Worm (Caenorhabditis elegans) whole organism, L2 larva: ENCODE data around the gene clec-161.

Experiments used
- crh-2 ChIP-seq: sonication (generic microtip); optimal IDR thresholded peaks from 2 replicates; lab custom pipeline; 2017; ENCODE audit warnings: missing biosample characterization, missing genetic modification characterization
- elt-3 ChIP-seq: sonication (generic microtip); optimal IDR thresholded peaks from 2 replicates; lab custom pipeline; 2017; ENCODE audit warnings: missing biosample characterization, missing genetic modification characterization
- lin-13 ChIP-seq: fragments of 150-350 bp; optimal IDR thresholded peaks from 2 replicates; lab custom pipeline; 2014; ENCODE audit warnings: missing biosample characterization, missing genetic modification reagents, missing genetic modification characterization
- lin-39 ChIP-seq: fragments of 150-350 bp; optimal IDR thresholded peaks from 2 replicates; lab custom pipeline; 2014; ENCODE audit warnings: missing biosample characterization, missing genetic modification reagents, missing genetic modification characterization
- mdl-1 ChIP-seq, 2 experiments: fragments of 150-350 bp in 1 of 2; sonication (generic microtip) in 1 of 2; optimal IDR thresholded peaks; 2 replicates each; lab custom pipeline; 2017; ENCODE audit warnings: missing biosample characterization in 2 of 2, missing genetic modification characterization in 2 of 2
- nhr-25 ChIP-seq: fragments of 150-350 bp; sonication (generic microtip); optimal IDR thresholded peaks from 3 replicates; lab custom pipeline; 2014; ENCODE audit warnings: missing biosample characterization, missing genetic modification characterization
- unc-39 ChIP-seq: fragments of 150-350 bp; optimal IDR thresholded peaks from 2 replicates; lab custom pipeline; 2014; ENCODE audit warnings: missing biosample characterization, missing genetic modification characterization
- ztf-11 ChIP-seq: sonication (generic microtip); optimal IDR thresholded peaks from 2 replicates; lab custom pipeline; 2017; ENCODE audit warnings: missing biosample characterization, missing genetic modification characterization
- ztf-4 ChIP-seq: fragments of 150-350 bp; optimal IDR thresholded peaks from 2 replicates; lab custom pipeline; 2014; ENCODE audit warnings: missing biosample characterization, missing genetic modification characterization

DNA sequence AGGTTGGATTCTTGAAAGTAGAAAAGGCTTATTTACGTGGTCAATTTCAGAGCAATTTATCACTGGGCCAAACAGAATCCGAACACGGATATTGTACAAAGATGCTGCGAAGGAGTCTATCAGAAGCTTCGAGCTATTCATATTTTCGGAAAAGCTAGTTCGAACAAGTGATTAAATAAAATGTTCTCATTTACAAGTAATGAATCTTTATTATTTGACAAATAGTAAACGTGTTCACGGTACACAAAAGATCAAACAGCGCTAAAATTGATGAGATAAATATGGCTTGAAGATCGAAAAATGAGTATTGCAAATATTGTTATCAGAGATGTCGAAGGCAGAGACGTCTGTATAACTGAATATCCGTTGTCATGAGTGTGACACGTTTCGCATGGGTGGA is 6.6 kb upstream of the clec-161 start:
- TF ChIP-seq ztf-11, result no peak
- TF ChIP-seq ztf-4, result no peak
- TF ChIP-seq lin-13 (GFP tag; lab: Kevin White, UChicago), result no peak
- TF ChIP-seq unc-39, result no peak
- no peak for TF ChIP-seq mdl-1 (tag; optimal IDR thresholded peaks at IDR 0.05; lab: Kevin White, UChicago)
- no peak for TF ChIP-seq lin-39 (tag; lab: Kevin White, UChicago)
- TF ChIP-seq nhr-25 (tag; lab: Kevin White, UChicago), result no peak
- no peak for TF ChIP-seq elt-3 (tag; lab: Kevin White, UChicago)
- TF ChIP-seq crh-2 (tag; lab: Kevin White, UChicago), result no peak
